Fruit fly (Drosophila melanogaster) whole organism, embryonic: ENCODE measurements around the gene CG18765.

ENCODE experiments used
- BtbVII ChIP-seq: fragments of 200-800 bp; sonication (Bioruptor generic); optimal IDR thresholded peaks from 3 replicates; lab custom pipeline; 2017; ENCODE audit warnings: missing biosample characterization, mild to moderate bottlenecking, missing genetic modification characterization
- CG11504 ChIP-seq: fragments of 200-800 bp; sonication (Bioruptor generic); optimal IDR thresholded peaks from 3 replicates; lab custom pipeline; 2019; ENCODE audit warnings: missing biosample characterization, mild to moderate bottlenecking, missing genetic modification characterization, moderate library complexity
- CG12769 ChIP-seq: fragments of 200-800 bp; sonication (Bioruptor generic); optimal IDR thresholded peaks from 2 replicates; lab custom pipeline; 2019; ENCODE audit warnings: missing biosample characterization, mild to moderate bottlenecking, missing genetic modification characterization, moderate library complexity
- CG13123 ChIP-seq: fragments of 200-800 bp; sonication (Bioruptor generic); optimal IDR thresholded peaks from 2 replicates; lab custom pipeline; 2016; ENCODE audit warnings: missing biosample characterization, missing genetic modification characterization
- CG13287 ChIP-seq: fragments of 200-800 bp; sonication (Bioruptor generic); IDR thresholded peaks from 2 replicates; pipeline ENCODE4 v1.3.6; 2022; ENCODE audit warnings: missing biosample characterization, missing genetic modification characterization; ENCODE audit not compliant: partially characterized antibody
- CG15269 ChIP-seq: fragments of 200-800 bp; sonication (Bioruptor generic); optimal IDR thresholded peaks from 2 replicates; lab custom pipeline; 2018; ENCODE audit warnings: missing biosample characterization, mild to moderate bottlenecking, missing genetic modification characterization, moderate library complexity
- CG15479 ChIP-seq: fragments of 200-800 bp; sonication (Bioruptor generic); optimal IDR thresholded peaks from 3 replicates; lab custom pipeline; 2019; ENCODE audit warnings: missing biosample characterization, mild to moderate bottlenecking, missing genetic modification characterization, moderate library complexity
- CG16779 ChIP-seq: fragments of 200-800 bp; sonication (Bioruptor generic); IDR thresholded peaks from 2 replicates; pipeline ENCODE4 v1.3.6; 2022; ENCODE audit warnings: missing biosample characterization, missing genetic modification characterization
- CG3847 ChIP-seq: fragments of 200-800 bp; sonication (Bioruptor generic); IDR thresholded peaks from 2 replicates; pipeline ENCODE4 v1.3.6; 2022; ENCODE audit warnings: missing biosample characterization, missing genetic modification characterization
- CG5180 ChIP-seq: fragments of 200-800 bp; sonication (Bioruptor generic); optimal IDR thresholded peaks from 3 replicates; lab custom pipeline; 2017; ENCODE audit warnings: missing biosample characterization, missing genetic modification characterization, mild to moderate bottlenecking, moderate library complexity, missing genetic modification reagents
- CG6175 ChIP-seq: fragments of 200-800 bp; sonication (Bioruptor generic); IDR thresholded peaks from 3 replicates; pipeline ENCODE4 v1.3.6; 2022; ENCODE audit warnings: missing biosample characterization, missing genetic modification characterization
- CG6689 ChIP-seq: fragments of 200-800 bp; sonication (Bioruptor generic); IDR thresholded peaks from 2 replicates; pipeline ENCODE4 v1.3.6; 2022; ENCODE audit warnings: missing biosample characterization, missing genetic modification characterization
- CG8290 ChIP-seq, 3 experiments: fragments of 200-800 bp; sonication (Bioruptor generic); optimal IDR thresholded peaks; 2 replicates each; lab custom pipeline; 2016 to 2019; ENCODE audit warnings: missing biosample characterization in 3 of 3, missing genetic modification characterization in 3 of 3, mild to moderate bottlenecking in 2 of 3, moderate library complexity in 1 of 3
- CG8388 ChIP-seq: fragments of 200-800 bp; sonication (Bioruptor generic); optimal IDR thresholded peaks from 2 replicates; lab custom pipeline; 2019; ENCODE audit warnings: missing biosample characterization, mild to moderate bottlenecking, missing genetic modification characterization, moderate library complexity
- CrebB ChIP-seq: fragments of 200-800 bp; sonication (Bioruptor generic); optimal IDR thresholded peaks from 3 replicates; lab custom pipeline; 2018; ENCODE audit warnings: missing biosample characterization, mild to moderate bottlenecking, missing genetic modification characterization
- Deaf1 ChIP-seq: fragments of 200-800 bp; optimal IDR thresholded peaks from 3 replicates; lab custom pipeline; 2019; ENCODE audit warnings: missing biosample characterization, mild to moderate bottlenecking, missing genetic modification characterization, moderate library complexity
- Elba2 ChIP-seq: fragments of 200-800 bp; sonication (Bioruptor generic); optimal IDR thresholded peaks from 3 replicates; lab custom pipeline; 2016; ENCODE audit warnings: missing biosample characterization, missing genetic modification characterization
- Fer1 ChIP-seq: fragments of 200-800 bp; sonication (Bioruptor generic); optimal IDR thresholded peaks from 2 replicates; lab custom pipeline; 2017; ENCODE audit warnings: missing biosample characterization, mild to moderate bottlenecking, missing genetic modification characterization
- Hr78 ChIP-seq, 2 experiments: fragments of 200-800 bp in 1 of 2; fragments of >200 bp in 1 of 2; sonication (Bioruptor generic) in 1 of 2; optimal IDR thresholded peaks; 2 replicates each; lab custom pipeline; 2017 to 2019; ENCODE audit warnings: missing biosample characterization in 2 of 2, missing genetic modification characterization in 2 of 2, mild to moderate bottlenecking in 1 of 2, moderate library complexity in 1 of 2
- Med ChIP-seq: fragments of 200-800 bp; sonication (Bioruptor generic); peaks from one replicate; lab custom pipeline; 2016; ENCODE audit warnings: missing biosample characterization, missing genetic modification characterization, mild to moderate bottlenecking, inconsistent platforms, moderate library complexity
- Optix ChIP-seq: fragments of 200-800 bp; sonication (Bioruptor generic); IDR thresholded peaks from 3 replicates; pipeline ENCODE4 v1.3.6; 2022; ENCODE audit warnings: missing biosample characterization, missing genetic modification characterization
- Scr ChIP-seq: fragments of 200-800 bp; sonication (Bioruptor generic); IDR thresholded peaks from 2 replicates; pipeline ENCODE4 v1.3.6; 2022; ENCODE audit warnings: missing biosample characterization, missing genetic modification characterization; ENCODE audit not compliant: partially characterized antibody
- Trl ChIP-seq, 3 experiments: fragments of >200 bp in 2 of 3; fragments of 200-800 bp in 1 of 3; sonication (Bioruptor generic) in 1 of 3; optimal IDR thresholded peaks; 2 replicates in 1 of 3; 3 replicates in 2 of 3; lab custom pipeline; 2016 to 2017; ENCODE audit warnings: missing biosample characterization in 1 of 3, missing genetic modification characterization in 1 of 3
- abd-A ChIP-seq: fragments of 200-800 bp; sonication (Bioruptor generic); optimal IDR thresholded peaks from 3 replicates; lab custom pipeline; 2019; ENCODE audit warnings: missing biosample characterization, mild to moderate bottlenecking, missing genetic modification characterization, moderate library complexity
- amos ChIP-seq: fragments of 200-800 bp; sonication (Bioruptor generic); IDR thresholded peaks from 2 replicates; pipeline ENCODE4 v1.3.6; 2022; ENCODE audit warnings: missing biosample characterization, missing genetic modification characterization; ENCODE audit not compliant: partially characterized antibody
- ato ChIP-seq: fragments of 200-800 bp; sonication (Bioruptor generic); IDR thresholded peaks from 2 replicates; pipeline ENCODE4 v1.3.6; 2022; ENCODE audit warnings: missing biosample characterization, missing genetic modification characterization; ENCODE audit not compliant: partially characterized antibody
- cg ChIP-seq: fragments of 200-800 bp; sonication (Bioruptor generic); optimal IDR thresholded peaks from 3 replicates; lab custom pipeline; 2019; ENCODE audit warnings: missing biosample characterization, mild to moderate bottlenecking, missing genetic modification characterization, moderate library complexity
- chinmo ChIP-seq: fragments of 200-800 bp; sonication (Bioruptor generic); IDR thresholded peaks from 4 replicates; pipeline ENCODE4 v1.3.6; 2022; ENCODE audit warnings: missing biosample characterization, missing genetic modification characterization; ENCODE audit not compliant: partially characterized antibody
- chm ChIP-seq: fragments of 200-800 bp; sonication (Bioruptor generic); IDR thresholded peaks from 2 replicates; pipeline ENCODE4 v1.3.6; 2022; ENCODE audit warnings: missing biosample characterization, missing genetic modification characterization
- crol ChIP-seq: fragments of 200-800 bp; sonication (Bioruptor generic); IDR thresholded peaks from 2 replicates; pipeline ENCODE4 v1.3.6; 2022; ENCODE audit warnings: missing biosample characterization, missing genetic modification characterization
- dysf ChIP-seq: fragments of 200-800 bp; sonication (Bioruptor generic); IDR thresholded peaks from 3 replicates; pipeline ENCODE4 v1.3.6; 2022; ENCODE audit warnings: missing biosample characterization, missing genetic modification characterization
- eve ChIP-seq, 2 experiments: fragments of >200 bp; optimal IDR thresholded peaks; 2 replicates each; lab custom pipeline; 2017; ENCODE audit warnings: missing biosample characterization in 2 of 2, missing genetic modification characterization in 2 of 2
- fd64A ChIP-seq: fragments of 200-800 bp; sonication (Bioruptor generic); optimal IDR thresholded peaks from 3 replicates; lab custom pipeline; 2018; ENCODE audit warnings: missing biosample characterization, mild to moderate bottlenecking, missing genetic modification characterization
- hkb ChIP-seq, 2 experiments: fragments of 200-800 bp in 1 of 2; fragments of >200 bp in 1 of 2; sonication (Bioruptor generic) in 1 of 2; IDR thresholded peaks in 1 of 2; optimal IDR thresholded peaks in 1 of 2; 2 replicates each; pipeline versions ENCODE4 v1.3.6 to Lab custom; 2017 to 2022; ENCODE audit warnings: missing biosample characterization in 1 of 2, missing genetic modification characterization in 1 of 2
- insv ChIP-seq, 2 experiments: fragments of 200-800 bp; sonication (Bioruptor generic); optimal IDR thresholded peaks; 3 replicates each; lab custom pipeline; 2016 to 2018; ENCODE audit warnings: missing biosample characterization in 2 of 2, missing genetic modification characterization in 2 of 2
- klu ChIP-seq: fragments of 200-800 bp; sonication (Bioruptor generic); IDR thresholded peaks from 2 replicates; pipeline ENCODE4 v1.3.6; 2022; ENCODE audit warnings: missing biosample characterization, missing genetic modification characterization
- lov ChIP-seq, 2 experiments: fragments of 200-800 bp in 1 of 2; fragments of >200 bp in 1 of 2; sonication (Bioruptor generic) in 1 of 2; IDR thresholded peaks in 1 of 2; optimal IDR thresholded peaks in 1 of 2; 2 replicates in 1 of 2; 3 replicates in 1 of 2; pipeline versions ENCODE4 v1.3.6 to Lab custom; 2017 to 2022; ENCODE audit warnings: missing biosample characterization in 1 of 2, missing genetic modification characterization in 1 of 2
- mam ChIP-seq: fragments of 200-800 bp; sonication (Bioruptor generic); optimal IDR thresholded peaks from 3 replicates; lab custom pipeline; 2016; ENCODE audit warnings: missing biosample characterization, missing genetic modification characterization
- mld ChIP-seq: fragments of 200-800 bp; sonication (Bioruptor generic); IDR thresholded peaks from 3 replicates; pipeline ENCODE4 v1.3.6; 2022; ENCODE audit warnings: missing biosample characterization, missing genetic modification characterization; ENCODE audit not compliant: partially characterized antibody
- pnt ChIP-seq: fragments of 200-800 bp; sonication (Bioruptor generic); optimal IDR thresholded peaks from 3 replicates; lab custom pipeline; 2016; ENCODE audit warnings: missing biosample characterization, missing genetic modification characterization
- row ChIP-seq: fragments of 200-800 bp; sonication (Bioruptor generic); IDR thresholded peaks from 3 replicates; pipeline ENCODE4 v1.3.6; 2022; ENCODE audit warnings: missing biosample characterization, missing genetic modification characterization
- sd ChIP-seq: fragments of 200-800 bp; sonication (Bioruptor generic); optimal IDR thresholded peaks from 3 replicates; lab custom pipeline; 2018; ENCODE audit warnings: missing biosample characterization, mild to moderate bottlenecking, missing genetic modification characterization, moderate library complexity
- sens ChIP-seq: fragments of 200-800 bp; sonication (Bioruptor generic); peaks from one replicate; lab custom pipeline; 2016; ENCODE audit warnings: missing biosample characterization, missing genetic modification characterization
- sr ChIP-seq: fragments of 200-800 bp; sonication (Bioruptor generic); IDR thresholded peaks from 3 replicates; pipeline ENCODE4 v1.3.6; 2022; ENCODE audit warnings: missing biosample characterization, missing genetic modification characterization

Gene CG18765

DNA sequence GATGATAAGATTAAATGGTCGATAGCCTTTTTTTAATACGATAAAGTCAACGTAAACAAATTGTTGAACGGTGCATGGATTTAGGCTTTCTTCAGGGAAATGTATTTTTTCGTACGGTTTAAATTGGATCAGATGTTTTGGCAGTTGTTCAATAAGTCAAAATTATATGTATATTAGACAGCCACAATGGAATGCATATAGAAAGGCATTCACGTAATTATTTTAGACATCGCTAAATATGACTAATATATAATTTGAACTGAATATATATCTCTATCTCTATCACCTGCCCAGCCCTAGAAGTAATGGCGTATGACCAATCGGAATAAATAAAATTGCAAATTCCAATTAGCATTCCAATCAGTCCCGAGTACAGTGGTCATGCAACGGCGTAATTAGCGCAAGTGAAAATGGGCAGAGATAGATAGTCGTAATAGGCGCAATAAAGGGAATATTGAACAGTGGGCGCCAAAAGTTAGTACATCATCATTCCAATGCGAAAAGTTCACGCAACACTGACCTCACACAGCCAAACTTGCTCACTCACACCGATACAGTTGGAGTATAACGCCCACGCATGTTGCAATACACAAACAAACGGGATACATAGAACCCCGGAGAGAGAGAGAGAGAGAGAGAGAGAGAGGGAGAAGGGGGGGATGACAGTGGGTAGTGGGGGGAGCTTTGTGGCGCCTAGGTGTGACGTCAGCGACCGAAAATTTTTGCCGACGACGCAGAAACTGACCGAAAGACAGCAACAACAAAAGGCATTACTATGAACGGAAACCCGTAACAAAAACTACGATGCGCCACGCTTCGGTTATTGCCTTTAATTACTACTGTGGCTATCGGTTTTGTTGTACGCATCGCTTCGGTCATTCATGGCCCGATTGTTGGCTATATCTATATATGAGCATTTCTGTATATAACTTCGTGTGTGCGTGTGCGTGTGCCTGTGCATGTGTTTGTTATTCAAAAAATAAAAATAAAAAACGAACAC lies 42.9 kb downstream of the CG18765 start:
- TF ChIP-seq CrebB (tag; lab: Kevin White, UChicago) (peak; percentile 25), CG3847 (0 out of 2 replicates have a peak, but pooled peaks have one; percentile 26), dysf (no peak), abd-A (peak; percentile 67), CG16779 (GFP tag; lab: Robert Waterston, UW) (0 out of 2 replicates have a peak, but pooled peaks have one; percentile 31), mld (GFP tag; lab: Robert Waterston, UW) (no peak), eve (GFP tag; optimal IDR thresholded peaks at IDR 0.05; lab: Kevin White, UChicago) (peak in 1 of 2 experiments; percentile 77), CG6689 (GFP tag; lab: Robert Waterston, UW) (no peak), Scr (no peak), sd (tag; lab: Kevin White, UChicago) (peak; percentile 87), CG15269 (tag; lab: Kevin White, UChicago) (no peak), BtbVII (GFP tag; lab: Kevin White, UChicago) (peak; percentile 67), Fer1 (GFP tag; lab: Kevin White, UChicago) (peak; percentile 33), ato (GFP tag; lab: Robert Waterston, UW) (no peak), amos (GFP tag; lab: Robert Waterston, UW) (peak; percentile 12; the same call in 1 of the 2 replicates), chm (GFP tag; lab: Robert Waterston, UW) (0 out of 2 replicates have a peak, but pooled peaks have one; percentile 37), Trl (optimal IDR thresholded peaks at IDR 0.05; lab: Kevin White, UChicago) (peak; percentile 37 to 83), Trl (GFP tag; optimal IDR thresholded peaks at IDR 0.05; lab: Kevin White, UChicago) (no peak), CG13123 (GFP tag; lab: Kevin White, UChicago) (no peak), CG8388 (GFP tag; lab: Kevin White, UChicago) (peak; percentile 35), sens (GFP tag; lab: Kevin White, UChicago) (peak; percentile 13), insv (GFP tag; optimal IDR thresholded peaks at IDR 0.05; lab: Kevin White, UChicago) (peak; percentile 67 to 94), fd64A (no peak), row (0 out of 3 replicates have a peak, but pooled peaks have one; percentile 6), CG12769 (tag; lab: Kevin White, UChicago) (peak; percentile 84), sr (GFP tag; lab: Robert Waterston, UW) (peak; percentile 88), klu (0 out of 2 replicates have a peak, but pooled peaks have one; percentile 38), chinmo (GFP tag; lab: Robert Waterston, UW) (peak; percentile 87; the same call in 3 of the 4 replicates), CG13287 (GFP tag; lab: Robert Waterston, UW) (0 out of 2 replicates have a peak, but pooled peaks have one; percentile 11), pnt (GFP tag; lab: Kevin White, UChicago) (no peak), CG8290 (GFP tag; optimal IDR thresholded peaks at IDR 0.05; lab: Kevin White, UChicago) (no peak), CG8290 (tag; optimal IDR thresholded peaks at IDR 0.05; lab: Kevin White, UChicago) (peak in 1 of 2 experiments; percentile 6), Hr78 (GFP tag; optimal IDR thresholded peaks at IDR 0.05; lab: Kevin White, UChicago) (peak in 1 of 2 experiments; percentile 48), CG11504 (peak; percentile 26), Med (GFP tag; lab: Kevin White, UChicago) (peak; percentile 78), Optix (GFP tag; lab: Robert Waterston, UW) (no peak), CG15479 (GFP tag; lab: Kevin White, UChicago) (peak; percentile 59), crol (GFP tag; lab: Robert Waterston, UW) (peak; percentile 94), lov (optimal IDR thresholded peaks at IDR 0.05; lab: Kevin White, UChicago) (no peak), lov (GFP tag; IDR thresholded peaks at IDR 0.05; lab: Robert Waterston, UW) (no peak), mam (GFP tag; lab: Kevin White, UChicago) (no peak), CG6175 (GFP tag; lab: Robert Waterston, UW) (peak; percentile 53; the same call in 1 of the 3 replicates), Deaf1 (tag; lab: Kevin White, UChicago) (peak; percentile 61), cg (peak; percentile 81), Elba2 (peak; percentile 98), CG5180 (GFP tag; lab: Kevin White, UChicago) (peak; percentile 35), hkb (optimal IDR thresholded peaks at IDR 0.05; lab: Kevin White, UChicago) (no peak), hkb (GFP tag; IDR thresholded peaks at IDR 0.05; lab: Robert Waterston, UW) (peak; percentile 20; the same call in 1 of the 2 replicates)
